Comparison of ENCODE assay signal across 1 fruit fly cellular context in the genomic region with DNA sequence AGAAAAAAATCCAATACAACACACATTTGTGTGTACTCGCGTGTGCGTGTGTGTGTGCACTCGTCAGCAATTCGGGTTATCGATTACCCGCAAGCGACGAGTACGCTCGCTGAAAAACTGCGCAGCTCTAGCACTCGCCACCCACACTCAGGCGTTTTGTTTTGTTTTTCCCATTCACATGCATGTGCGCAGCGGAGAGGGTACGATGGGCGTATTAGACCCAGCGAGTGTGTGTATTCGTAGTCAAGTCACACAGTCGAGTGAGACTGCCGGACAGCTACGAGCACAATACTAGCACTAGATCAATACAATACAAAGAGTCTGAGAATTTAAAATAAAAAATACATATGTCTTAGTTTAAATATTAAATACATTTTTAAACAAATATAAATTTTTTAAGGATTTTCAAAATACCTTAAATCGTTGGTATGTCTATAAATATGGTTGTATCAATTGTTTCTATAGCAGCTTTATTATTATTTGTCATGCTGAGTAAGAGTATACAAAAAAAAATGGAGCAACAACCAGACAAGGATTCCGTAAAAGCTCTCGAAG.
A peak's percentile ranks its signal among the peaks of the same experiment; 100 is the strongest.
TF ChIP-seq lines count a peak whose summit lies in the region.

A gene (minus strand): TSS at position 37 of the 555 bp plus-strand sequence.
A gene (plus strand): TSS at position 306 of the 555 bp plus-strand sequence.

TF ChIP-seq in whole organism, embryonic, 481 proteins besides CTCF, POLR2A, EP300 and RAD21 (continued from another document and continues in another):
- TF ChIP-seq CG33557 (GFP tag; optimal IDR thresholded peaks at IDR 0.05; lab: Kevin White, UChicago), result peak; percentile 38
- peak; percentile 91 for TF ChIP-seq Atf6 (GFP tag; IDR thresholded peaks at IDR 0.05; lab: Robert Waterston, UW)
- TF ChIP-seq ac (GFP tag; optimal IDR thresholded peaks at IDR 0.05; lab: Kevin White, UChicago), result peak; percentile 28
- peak; percentile 84 for TF ChIP-seq CG5245 (GFP tag; optimal IDR thresholded peaks at IDR 0.05; lab: Kevin White, UChicago)
- TF ChIP-seq CG3065 (GFP tag; optimal IDR thresholded peaks at IDR 0.05; lab: Kevin White, UChicago), result peak; percentile 90
- TF ChIP-seq Ptx1 (GFP tag; IDR thresholded peaks at IDR 0.05; lab: Robert Waterston, UW), result peak; percentile 94
- TF ChIP-seq Trl (optimal IDR thresholded peaks at IDR 0.05; lab: Kevin White, UChicago), result no peak
- peak; percentile 87 for TF ChIP-seq Trl (GFP tag; optimal IDR thresholded peaks at IDR 0.05; lab: Kevin White, UChicago)
- peak; percentile 77 for TF ChIP-seq nerfin-2 (GFP tag; IDR thresholded peaks at IDR 0.05; lab: Robert Waterston, UW; ENCODE audit: partially characterized antibody)
- TF ChIP-seq Oaz (GFP tag; IDR thresholded peaks at IDR 0.05; lab: Robert Waterston, UW), result peak; percentile 66
- peak; percentile 85 for TF ChIP-seq grau (tag; optimal IDR thresholded peaks at IDR 0.05; lab: Kevin White, UChicago)
- no peak for TF ChIP-seq hkb (optimal IDR thresholded peaks at IDR 0.05; lab: Kevin White, UChicago)
- peak; percentile 91 for TF ChIP-seq hkb (GFP tag; IDR thresholded peaks at IDR 0.05; lab: Robert Waterston, UW)
- TF ChIP-seq mam (GFP tag; optimal IDR thresholded peaks at IDR 0.05; lab: Kevin White, UChicago), result peak; percentile 94
- peak; percentile 23 for TF ChIP-seq sima (GFP tag; optimal IDR thresholded peaks at IDR 0.05; lab: Kevin White, UChicago)
- no peak for TF ChIP-seq CG7271 (tag; optimal IDR thresholded peaks at IDR 0.05; lab: Kevin White, UChicago)
- TF ChIP-seq bcd (GFP tag; optimal IDR thresholded peaks at IDR 0.05; lab: Kevin White, UChicago), result peak; percentile 89
- peak; percentile 85 for TF ChIP-seq CG15514 (GFP tag; optimal IDR thresholded peaks at IDR 0.05; lab: Kevin White, UChicago)
- peak; percentile 61 for TF ChIP-seq sr (GFP tag; IDR thresholded peaks at IDR 0.05; lab: Robert Waterston, UW)
- TF ChIP-seq mld (GFP tag; IDR thresholded peaks at IDR 0.05; lab: Robert Waterston, UW; ENCODE audit: partially characterized antibody), result no peak
- 0 out of 2 replicates have a peak, but pooled peaks have one; percentile 14 for TF ChIP-seq inv (GFP tag; IDR thresholded peaks at IDR 0.05; lab: Robert Waterston, UW; ENCODE audit: partially characterized antibody)
- peak; percentile 53; the same call in 1 of the 2 replicates for TF ChIP-seq Scr (GFP tag; IDR thresholded peaks at IDR 0.05; lab: Robert Waterston, UW; ENCODE audit: partially characterized antibody)
- peak; percentile 89 for TF ChIP-seq Sox102F (GFP tag; optimal IDR thresholded peaks at IDR 0.05; lab: Kevin White, UChicago)
- TF ChIP-seq CG2678 (tag; optimal IDR thresholded peaks at IDR 0.05; lab: Kevin White, UChicago), result peak; percentile 90
- peak; percentile 65; the same call in 2 of the 4 replicates for TF ChIP-seq Dll (GFP tag; IDR thresholded peaks at IDR 0.05; lab: Robert Waterston, UW; ENCODE audit: partially characterized antibody)
- TF ChIP-seq CG32532 (GFP tag; IDR thresholded peaks at IDR 0.05; lab: Robert Waterston, UW), result peak; percentile 97
- peak; percentile 61 for TF ChIP-seq peb (GFP tag; IDR thresholded peaks at IDR 0.05; lab: Robert Waterston, UW)
- TF ChIP-seq Doc3 (GFP tag; IDR thresholded peaks at IDR 0.05; lab: Robert Waterston, UW; ENCODE audit: partially characterized antibody), result no peak
- TF ChIP-seq CG2875 (GFP tag; optimal IDR thresholded peaks at IDR 0.05; lab: Kevin White, UChicago), result peak; percentile 72
- peak; percentile 86 for TF ChIP-seq Hsf (GFP tag; optimal IDR thresholded peaks at IDR 0.05; lab: Kevin White, UChicago)
- TF ChIP-seq CG17186 (GFP tag; optimal IDR thresholded peaks at IDR 0.05; lab: Kevin White, UChicago), result peak; percentile 58
- peak; percentile 77 for TF ChIP-seq CG8478 (optimal IDR thresholded peaks at IDR 0.05; lab: Kevin White, UChicago)
- peak; percentile 66 for TF ChIP-seq CG17612 (GFP tag; IDR thresholded peaks at IDR 0.05; lab: Robert Waterston, UW)
- TF ChIP-seq CG14014 (GFP tag; IDR thresholded peaks at IDR 0.05; lab: Robert Waterston, UW), result peak; percentile 92
- peak; percentile 78 for TF ChIP-seq Max (GFP tag; optimal IDR thresholded peaks at IDR 0.05; lab: Kevin White, UChicago)
- TF ChIP-seq schlank (tag; optimal IDR thresholded peaks at IDR 0.05; lab: Kevin White, UChicago), result peak; percentile 80
- peak; percentile 70 for TF ChIP-seq CG43689 (GFP tag; IDR thresholded peaks at IDR 0.05; lab: Robert Waterston, UW)
- TF ChIP-seq CG4404 (GFP tag; IDR thresholded peaks at IDR 0.05; lab: Robert Waterston, UW), result peak; percentile 73
- TF ChIP-seq CG2120 (GFP tag; optimal IDR thresholded peaks at IDR 0.05; lab: Kevin White, UChicago), result peak; percentile 94
- TF ChIP-seq CG1602 (GFP tag; optimal IDR thresholded peaks at IDR 0.05; lab: Kevin White, UChicago), result peak; percentile 88
- peak; percentile 88 for TF ChIP-seq unpg (GFP tag; optimal IDR thresholded peaks at IDR 0.05; lab: Kevin White, UChicago)
- TF ChIP-seq CG1603 (tag; optimal IDR thresholded peaks at IDR 0.05; lab: Kevin White, UChicago), result peak; percentile 91
- TF ChIP-seq abd-A (tag; optimal IDR thresholded peaks at IDR 0.05; lab: Kevin White, UChicago), result no peak
- TF ChIP-seq CG18262 (tag; optimal IDR thresholded peaks at IDR 0.05; lab: Kevin White, UChicago), result peak; percentile 85
- peak; percentile 80 for TF ChIP-seq CG10274 (GFP tag; optimal IDR thresholded peaks at IDR 0.05; lab: Kevin White, UChicago)
- peak; percentile 43; the same call in 1 of the 3 replicates for TF ChIP-seq HLH4C (GFP tag; IDR thresholded peaks at IDR 0.05; lab: Robert Waterston, UW; ENCODE audit: partially characterized antibody)
- peak; percentile 45; the same call in 1 of the 2 replicates for TF ChIP-seq hbn (GFP tag; IDR thresholded peaks at IDR 0.05; lab: Robert Waterston, UW; ENCODE audit: partially characterized antibody)
- peak; percentile 57 for TF ChIP-seq salm (tag; optimal IDR thresholded peaks at IDR 0.05; lab: Kevin White, UChicago)
- TF ChIP-seq CG6254 (GFP tag; optimal IDR thresholded peaks at IDR 0.05; lab: Kevin White, UChicago), result peak; percentile 77
- peak; percentile 72; the same call in 1 of the 2 replicates for TF ChIP-seq ham (GFP tag; IDR thresholded peaks at IDR 0.05; lab: Robert Waterston, UW)
- peak; percentile 61 for TF ChIP-seq Ravus (GFP tag; IDR thresholded peaks at IDR 0.05; lab: Robert Waterston, UW)
- peak; percentile 77; the same call in 2 of the 3 replicates for TF ChIP-seq Opbp (GFP tag; IDR thresholded peaks at IDR 0.05; lab: Robert Waterston, UW; ENCODE audit: partially characterized antibody)
- peak; percentile 88 for TF ChIP-seq caup (GFP tag; optimal IDR thresholded peaks at IDR 0.05; lab: Kevin White, UChicago; ENCODE audit: severe bottlenecking)
- TF ChIP-seq bab2 (GFP tag; optimal IDR thresholded peaks at IDR 0.05; lab: Kevin White, UChicago), result peak; percentile 91
- peak; percentile 63 for TF ChIP-seq org-1 (GFP tag; optimal IDR thresholded peaks at IDR 0.05; lab: Kevin White, UChicago)
- peak; percentile 87 for TF ChIP-seq sob (GFP tag; IDR thresholded peaks at IDR 0.05; lab: Robert Waterston, UW)
- peak; percentile 43 for TF ChIP-seq BEAF-32 (GFP tag; optimal IDR thresholded peaks at IDR 0.05; lab: Kevin White, UChicago)
- no peak for TF ChIP-seq Stat92E (GFP tag; optimal IDR thresholded peaks at IDR 0.05; lab: Kevin White, UChicago)
- TF ChIP-seq CG9727 (GFP tag; optimal IDR thresholded peaks at IDR 0.05; lab: Kevin White, UChicago), result peak; percentile 86
- TF ChIP-seq CG11560 (tag; IDR thresholded peaks at IDR 0.05; lab: Robert Waterston, UW), result peak; percentile 72; the same call in 2 of the 3 replicates
- TF ChIP-seq CG9932 (GFP tag; IDR thresholded peaks at IDR 0.05; lab: Robert Waterston, UW), result peak; percentile 95
- TF ChIP-seq CG15073 (GFP tag; optimal IDR thresholded peaks at IDR 0.05; lab: Kevin White, UChicago), result peak; percentile 54
- peak; percentile 81 for TF ChIP-seq psq (GFP tag; optimal IDR thresholded peaks at IDR 0.05; lab: Kevin White, UChicago)
- TF ChIP-seq CG1529 (GFP tag; optimal IDR thresholded peaks at IDR 0.05; lab: Kevin White, UChicago), result peak; percentile 72
- TF ChIP-seq CG8290 (GFP tag; optimal IDR thresholded peaks at IDR 0.05; lab: Kevin White, UChicago), result peak; percentile 74
- TF ChIP-seq CG8290 (tag; optimal IDR thresholded peaks at IDR 0.05; lab: Kevin White, UChicago), result peak in 1 of 2 experiments; percentile 98
- TF ChIP-seq knrl (GFP tag; IDR thresholded peaks at IDR 0.05; lab: Robert Waterston, UW; ENCODE audit: partially characterized antibody), result peak; percentile 49
- peak; percentile 90 for TF ChIP-seq ken (GFP tag; IDR thresholded peaks at IDR 0.05; lab: Robert Waterston, UW)
- 0 out of 2 replicates have a peak, but pooled peaks have one; percentile 54 for TF ChIP-seq toy (GFP tag; IDR thresholded peaks at IDR 0.05; lab: Robert Waterston, UW)
- TF ChIP-seq CG2116 (GFP tag; optimal IDR thresholded peaks at IDR 0.05; lab: Kevin White, UChicago), result peak; percentile 64
- TF ChIP-seq ERR (GFP tag; optimal IDR thresholded peaks at IDR 0.05; lab: Kevin White, UChicago), result peak; percentile 90
- TF ChIP-seq CG17328 (GFP tag; IDR thresholded peaks at IDR 0.05; lab: Robert Waterston, UW), result peak; percentile 92
- TF ChIP-seq D19B (GFP tag; optimal IDR thresholded peaks at IDR 0.05; lab: Kevin White, UChicago), result peak; percentile 100
- peak; percentile 59; the same call in 1 of the 2 replicates for TF ChIP-seq Bgb (GFP tag; IDR thresholded peaks at IDR 0.05; lab: Robert Waterston, UW; ENCODE audit: partially characterized antibody)
- peak; percentile 94 for TF ChIP-seq D19A (tag; optimal IDR thresholded peaks at IDR 0.05; lab: Kevin White, UChicago)
- TF ChIP-seq PHDP (tag; optimal IDR thresholded peaks at IDR 0.05; lab: Kevin White, UChicago), result peak; percentile 88
- TF ChIP-seq E2f2 (GFP tag; IDR thresholded peaks at IDR 0.05; lab: Robert Waterston, UW), result peak; percentile 69
- TF ChIP-seq CG10431 (GFP tag; optimal IDR thresholded peaks at IDR 0.05; lab: Kevin White, UChicago), result peak; percentile 56
- TF ChIP-seq CG6683 (GFP tag; optimal IDR thresholded peaks at IDR 0.05; lab: Kevin White, UChicago), result peak; percentile 69
- TF ChIP-seq CG14965 (GFP tag; optimal IDR thresholded peaks at IDR 0.05; lab: Kevin White, UChicago; ENCODE audit: borderline replicate concordance), result no peak
- peak; percentile 92 for TF ChIP-seq tgo (GFP tag; IDR thresholded peaks at IDR 0.05; lab: Robert Waterston, UW)
- peak; percentile 88 for TF ChIP-seq ara (GFP tag; IDR thresholded peaks at IDR 0.05; lab: Robert Waterston, UW)
- TF ChIP-seq Dip2 (GFP tag; IDR thresholded peaks at IDR 0.05; lab: Robert Waterston, UW), result no peak
- TF ChIP-seq crc (GFP tag; optimal IDR thresholded peaks at IDR 0.05; lab: Kevin White, UChicago), result peak; percentile 81
- peak; percentile 99 for TF ChIP-seq CG11696 (GFP tag; IDR thresholded peaks at IDR 0.05; lab: Robert Waterston, UW)
- peak; percentile 72 for TF ChIP-seq Usf (GFP tag; optimal IDR thresholded peaks at IDR 0.05; lab: Kevin White, UChicago)
- TF ChIP-seq CG6813 (GFP tag; optimal IDR thresholded peaks at IDR 0.05; lab: Kevin White, UChicago), result peak; percentile 86
- TF ChIP-seq Hand (GFP tag; optimal IDR thresholded peaks at IDR 0.05; lab: Kevin White, UChicago), result peak; percentile 62
- TF ChIP-seq vnd (GFP tag; IDR thresholded peaks at IDR 0.05; lab: Robert Waterston, UW; ENCODE audit: partially characterized antibody), result 0 out of 3 replicates have a peak, but pooled peaks have one; percentile 34
- TF ChIP-seq Ssrp (tag; optimal IDR thresholded peaks at IDR 0.05; lab: Kevin White, UChicago), result peak; percentile 81
- peak; percentile 87 for TF ChIP-seq CG5953 (GFP tag; IDR thresholded peaks at IDR 0.05; lab: Robert Waterston, UW)
- peak; percentile 95 for TF ChIP-seq Xrp1 (GFP tag; IDR thresholded peaks at IDR 0.05; lab: Robert Waterston, UW)
- TF ChIP-seq insv (GFP tag; optimal IDR thresholded peaks at IDR 0.05; lab: Kevin White, UChicago), result peak in 1 of 2 experiments; percentile 69
- TF ChIP-seq bigmax (GFP tag; optimal IDR thresholded peaks at IDR 0.05; lab: Kevin White, UChicago), result peak; percentile 11
- TF ChIP-seq Poxn (GFP tag; IDR thresholded peaks at IDR 0.05; lab: Robert Waterston, UW), result peak; percentile 73
- TF ChIP-seq crol (GFP tag; IDR thresholded peaks at IDR 0.05; lab: Robert Waterston, UW), result peak; percentile 34; the same call in 1 of the 2 replicates
- TF ChIP-seq fd102C (GFP tag; optimal IDR thresholded peaks at IDR 0.05; lab: Kevin White, UChicago), result peak; percentile 12
- peak; percentile 88 for TF ChIP-seq bowl (GFP tag; IDR thresholded peaks at IDR 0.05; lab: Robert Waterston, UW)
- peak; percentile 91 for TF ChIP-seq dm (GFP tag; optimal IDR thresholded peaks at IDR 0.05; lab: Kevin White, UChicago)
- peak; percentile 95 for TF ChIP-seq CG12659 (GFP tag; optimal IDR thresholded peaks at IDR 0.05; lab: Kevin White, UChicago)
- TF ChIP-seq CG6272 (GFP tag; IDR thresholded peaks at IDR 0.05; lab: Robert Waterston, UW), result peak; percentile 81
- no peak for TF ChIP-seq hth (optimal IDR thresholded peaks at IDR 0.05; lab: Kevin White, UChicago)
- peak; percentile 81 for TF ChIP-seq phol (tag; optimal IDR thresholded peaks at IDR 0.05; lab: Kevin White, UChicago)
- peak; percentile 98 for TF ChIP-seq row (GFP tag; IDR thresholded peaks at IDR 0.05; lab: Robert Waterston, UW)
- peak; percentile 85 for TF ChIP-seq HmgD (GFP tag; optimal IDR thresholded peaks at IDR 0.05; lab: Kevin White, UChicago)
- TF ChIP-seq dmrt11E (tag; optimal IDR thresholded peaks at IDR 0.05; lab: Kevin White, UChicago), result peak; percentile 78
- peak; percentile 73 for TF ChIP-seq Atf-2 (GFP tag; optimal IDR thresholded peaks at IDR 0.05; lab: Kevin White, UChicago)
- TF ChIP-seq wor (GFP tag; IDR thresholded peaks at IDR 0.05; lab: Robert Waterston, UW), result peak; percentile 79
- peak; percentile 87 for TF ChIP-seq CG18619 (GFP tag; optimal IDR thresholded peaks at IDR 0.05; lab: Kevin White, UChicago)
- peak; percentile 70 for TF ChIP-seq CG4282 (GFP tag; optimal IDR thresholded peaks at IDR 0.05; lab: Kevin White, UChicago)
- peak; percentile 78 for TF ChIP-seq CG12744 (GFP tag; optimal IDR thresholded peaks at IDR 0.05; lab: Kevin White, UChicago)
- TF ChIP-seq CG13424 (tag; optimal IDR thresholded peaks at IDR 0.05; lab: Kevin White, UChicago), result peak; percentile 87
- peak; percentile 78 for TF ChIP-seq Bteb2 (GFP tag; optimal IDR thresholded peaks at IDR 0.05; lab: Kevin White, UChicago)
- TF ChIP-seq sug (tag; optimal IDR thresholded peaks at IDR 0.05; lab: Kevin White, UChicago), result peak; percentile 80
- TF ChIP-seq MESR4 (GFP tag; optimal IDR thresholded peaks at IDR 0.05; lab: Kevin White, UChicago), result peak; percentile 92
- peak; percentile 85 for TF ChIP-seq shn (GFP tag; optimal IDR thresholded peaks at IDR 0.05; lab: Kevin White, UChicago)
- TF ChIP-seq maf-S (GFP tag; optimal IDR thresholded peaks at IDR 0.05; lab: Kevin White, UChicago), result peak; percentile 78
- TF ChIP-seq cwo (GFP tag; optimal IDR thresholded peaks at IDR 0.05; lab: Kevin White, UChicago), result peak; percentile 81
- no peak for TF ChIP-seq odd (GFP tag; optimal IDR thresholded peaks at IDR 0.05; lab: Kevin White, UChicago)
